Fruit fly (Drosophila melanogaster): ENCODE measurements around the gene nSMase.
A peak's percentile ranks its signal among the peaks of the same experiment; 100 is the strongest.

nSMase gene

dm6 chr3L:3197464-3197863 is 21.5 kb upstream of the nSMase start, which contains the start of gene CG14966 (continued):
- TF ChIP-seq CG8632 (GFP tag; optimal IDR thresholded peaks at IDR 0.05) (no peak), salr (GFP tag; optimal IDR thresholded peaks at IDR 0.05) (no peak), OdsH (GFP tag; optimal IDR thresholded peaks at IDR 0.05) (no peak), CG1621 (tag; optimal IDR thresholded peaks at IDR 0.05) (no peak), spab (GFP tag; optimal IDR thresholded peaks at IDR 0.05) (no peak), ss (GFP tag; optimal IDR thresholded peaks at IDR 0.05) (peak in 1 of 2 experiments; percentile 23), CG6854 (GFP tag; optimal IDR thresholded peaks at IDR 0.05) (peak; percentile 26), Sox14 (GFP tag; optimal IDR thresholded peaks at IDR 0.05) (peak; percentile 29)

dm6 chr3L:3198447-3199402 is 20.2 kb upstream of the nSMase start, which contains the start of the genes CG32276 and gry:
TSS of gene CG32276 (minus strand) at chr3L:3199047.
TSS of gene gry (plus strand) at chr3L:3199090.
- peak; percentile 75 for TF ChIP-seq Sox102F (GFP tag; optimal IDR thresholded peaks at IDR 0.05)
- TF ChIP-seq CG10631 (GFP tag; optimal IDR thresholded peaks at IDR 0.05) = no peak
- TF ChIP-seq CG32006 (GFP tag; optimal IDR thresholded peaks at IDR 0.05) = no peak
- TF ChIP-seq dsx (GFP tag; optimal IDR thresholded peaks at IDR 0.05; ENCODE audit: poor library complexity, severe bottlenecking) = no peak
- no peak for TF ChIP-seq Ets96B (tag; optimal IDR thresholded peaks at IDR 0.05)
- TF ChIP-seq CG3032 (tag; optimal IDR thresholded peaks at IDR 0.05) = peak; percentile 75
- peak; percentile 34 for TF ChIP-seq CG16779 (tag; optimal IDR thresholded peaks at IDR 0.05)
- no peak for TF ChIP-seq vri (GFP tag; optimal IDR thresholded peaks at IDR 0.05)
- TF ChIP-seq Smox (GFP tag; optimal IDR thresholded peaks at IDR 0.05) = no peak
- TF ChIP-seq CG1621 (tag; optimal IDR thresholded peaks at IDR 0.05) = peak; percentile 48
- no peak for TF ChIP-seq OdsH (GFP tag; optimal IDR thresholded peaks at IDR 0.05)
- no peak for TF ChIP-seq CG10669 (GFP tag; optimal IDR thresholded peaks at IDR 0.05)
- no peak for TF ChIP-seq salr (GFP tag; optimal IDR thresholded peaks at IDR 0.05)
- TF ChIP-seq svp (GFP tag) = peak; percentile 86
- TF ChIP-seq CG6792 (GFP tag; optimal IDR thresholded peaks at IDR 0.05) = peak; percentile 78
- peak; percentile 81 for TF ChIP-seq cyc (GFP tag; optimal IDR thresholded peaks at IDR 0.05)
- TF ChIP-seq Hr38 (GFP tag; optimal IDR thresholded peaks at IDR 0.05) = peak; percentile 0
- TF ChIP-seq CG8632 (GFP tag; optimal IDR thresholded peaks at IDR 0.05) = no peak
- TF ChIP-seq fd59A (GFP tag; optimal IDR thresholded peaks at IDR 0.05) = peak; percentile 11
- TF ChIP-seq CG34406 (GFP tag; optimal IDR thresholded peaks at IDR 0.05) = peak; percentile 50
- 0 out of 2 replicates have a peak, but pooled peaks have one; percentile 27 for TF ChIP-seq Gug (GFP tag; IDR thresholded peaks at IDR 0.05)
- TF ChIP-seq Sox14 (GFP tag; optimal IDR thresholded peaks at IDR 0.05) = no peak
- peak; percentile 65 for TF ChIP-seq CG6163 (GFP tag; IDR thresholded peaks at IDR 0.05)
- peak; percentile 3 for TF ChIP-seq fd85E (GFP tag; optimal IDR thresholded peaks at IDR 0.05)
- no peak for TF ChIP-seq Lpt (GFP tag; optimal IDR thresholded peaks at IDR 0.05)
- peak; percentile 22; the same call in 1 of the 2 replicates for TF ChIP-seq CG11294 (GFP tag; IDR thresholded peaks at IDR 0.05)
- TF ChIP-seq ss (GFP tag; optimal IDR thresholded peaks at IDR 0.05) = no peak
- TF ChIP-seq CG15336 (GFP tag; IDR thresholded peaks at IDR 0.05) = peak; percentile 45; the same call in 1 of the 2 replicates
- TF ChIP-seq CG4318 (GFP tag; optimal IDR thresholded peaks at IDR 0.05) = no peak
- peak; percentile 20 for TF ChIP-seq fkh (GFP tag; optimal IDR thresholded peaks at IDR 0.05)
- TF ChIP-seq dac (GFP tag; optimal IDR thresholded peaks at IDR 0.05) = no peak
- TF ChIP-seq CG7368 (GFP tag; optimal IDR thresholded peaks at IDR 0.05) = no peak
- TF ChIP-seq CG11902 (GFP tag; optimal IDR thresholded peaks at IDR 0.05) = peak; percentile 63
- no peak for TF ChIP-seq Eip75B (GFP tag; optimal IDR thresholded peaks at IDR 0.05)
- TF ChIP-seq CG6808 (GFP tag; optimal IDR thresholded peaks at IDR 0.05) = no peak
- peak; percentile 80 for TF ChIP-seq Hr39 (GFP tag; optimal IDR thresholded peaks at IDR 0.05)
- peak; percentile 64 for TF ChIP-seq CG11762 (GFP tag; optimal IDR thresholded peaks at IDR 0.05; ENCODE audit: insufficient read depth)
- TF ChIP-seq Sox15 (GFP tag; optimal IDR thresholded peaks at IDR 0.05) = peak; percentile 51
- TF ChIP-seq achi (GFP tag; optimal IDR thresholded peaks at IDR 0.05) = peak; percentile 60
- no peak for TF ChIP-seq Eip78C (GFP tag)
- TF ChIP-seq topi (GFP tag; optimal IDR thresholded peaks at IDR 0.05) = peak; percentile 70
- peak; percentile 72 for TF ChIP-seq eg (GFP tag; IDR thresholded peaks at IDR 0.05)
- TF ChIP-seq CG31627 (GFP tag; optimal IDR thresholded peaks at IDR 0.05) = peak; percentile 78
- no peak for TF ChIP-seq pdm3 (GFP tag; optimal IDR thresholded peaks at IDR 0.05)

All from whole organism, prepupa.